Worm (Caenorhabditis elegans): ENCODE results near the gene skn-1.

skn-1 gene

DNA sequence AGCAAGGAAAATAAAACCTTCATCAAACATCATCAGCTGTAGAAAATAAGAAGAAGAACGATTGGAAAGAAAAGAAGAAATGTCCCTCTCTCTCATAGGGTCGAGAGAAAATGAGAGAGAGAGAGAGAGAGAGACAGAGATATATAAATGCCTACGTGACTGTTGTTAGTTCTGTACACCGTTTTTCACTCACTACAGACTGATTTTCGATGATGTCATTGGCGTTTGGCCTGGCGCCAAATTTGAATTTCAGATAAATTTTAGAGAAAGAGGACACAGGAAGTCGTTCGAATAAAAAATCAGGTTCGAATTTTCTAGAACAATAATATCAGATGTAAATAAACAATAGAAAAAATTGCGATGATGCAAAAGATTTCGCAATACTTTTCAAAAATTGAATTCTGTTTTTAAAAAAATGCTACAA lies 4.2 kb downstream of the skn-1 start (continued):
- TF ChIP-seq rec-8 (tag; optimal IDR thresholded peaks at IDR 0.05) (no peak), snpc-1.3 (tag; optimal IDR thresholded peaks at IDR 0.05; ENCODE audit: insufficient read depth) (no peak), ZK185.1 (tag; optimal IDR thresholded peaks at IDR 0.05; ENCODE audit: poor library complexity, severe bottlenecking) (no peak), ztf-6 (GFP tag; IDR thresholded peaks at IDR 0.05) (no peak), mxl-1 (tag; optimal IDR thresholded peaks at IDR 0.05) (no peak), ceh-91 (GFP tag; IDR thresholded peaks at IDR 0.05) (no peak), ztf-26 (tag; optimal IDR thresholded peaks at IDR 0.05) (peak; percentile 68)

DNA sequence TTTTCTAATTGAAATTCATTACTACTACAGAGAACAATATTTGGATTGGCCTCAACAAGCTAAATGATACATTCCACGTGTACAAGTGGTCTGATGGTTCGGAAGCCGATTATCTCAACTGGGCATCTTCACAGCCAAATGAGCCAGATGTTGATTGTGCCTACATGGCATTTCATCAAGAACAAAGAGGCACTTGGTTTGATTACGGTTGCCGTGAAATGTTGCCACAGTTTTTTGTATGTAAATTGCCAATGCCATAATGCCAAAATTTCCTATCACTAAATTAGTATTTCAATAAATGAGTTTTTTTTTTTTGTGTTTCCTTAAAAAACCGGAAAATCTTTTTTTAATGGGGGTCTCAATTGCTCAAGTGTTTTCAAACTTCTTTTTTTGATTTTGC lies 5.5 kb downstream of the skn-1 start:
- TF ChIP-seq ZK185.1 (tag; optimal IDR thresholded peaks at IDR 0.05; ENCODE audit: poor library complexity, severe bottlenecking) (no peak), ceh-100 (GFP tag; IDR thresholded peaks at IDR 0.05) (no peak), hsf-1 (GFP tag; IDR thresholded peaks at IDR 0.05) (no peak), nhr-80 (tag; optimal IDR thresholded peaks at IDR 0.05) (no peak), fkh-3 (tag; optimal IDR thresholded peaks at IDR 0.05) (no peak), dpff-1 (tag; optimal IDR thresholded peaks at IDR 0.05) (no peak), ztf-3 (GFP tag; optimal IDR thresholded peaks at IDR 0.05) (no peak), Y67H2A.10 (GFP tag; conservative IDR thresholded peaks at IDR 0.05) (no peak)

DNA sequence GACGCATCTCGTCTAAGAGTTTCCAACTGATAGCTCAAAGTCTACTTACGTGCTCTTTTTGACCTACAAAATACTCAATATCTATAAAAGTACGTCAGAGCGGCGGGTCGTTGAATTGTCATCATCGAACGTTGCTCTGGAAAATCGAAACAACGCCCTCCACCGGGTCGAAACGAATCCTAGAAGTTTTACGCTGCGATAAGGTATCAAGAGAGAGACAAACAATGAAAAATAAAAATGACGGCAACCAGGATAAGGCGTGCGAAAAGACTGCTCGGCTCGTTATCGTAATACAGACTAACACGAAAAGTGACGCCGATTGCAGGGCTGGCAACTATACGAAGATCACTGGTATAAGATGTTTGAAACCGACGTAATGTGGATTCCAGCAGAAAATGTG lies 6.0 kb downstream of the skn-1 start:
- TF ChIP-seq attf-3 (GFP tag; conservative IDR thresholded peaks at IDR 0.05) = no peak
- peak; percentile 65 for TF ChIP-seq pha-4 (tag; optimal IDR thresholded peaks at IDR 0.05)
- 0 out of 2 replicates have a peak, but pooled peaks have one; percentile 6 for TF ChIP-seq mcd-1 (GFP tag; IDR thresholded peaks at IDR 0.05)
- TF ChIP-seq D2030.7 (GFP tag; IDR thresholded peaks at IDR 0.05) = no peak
- no peak for TF ChIP-seq F39B2.1 (GFP tag; IDR thresholded peaks at IDR 0.05)
- TF ChIP-seq dox-1 (GFP tag; IDR thresholded peaks at IDR 0.05) = peak; percentile 59; the same call in 1 of the 2 replicates
- 0 out of 2 replicates have a peak, but pooled peaks have one; percentile 41 for TF ChIP-seq Y53G8AR.9 (GFP tag; conservative IDR thresholded peaks at IDR 0.05)
- peak; percentile 38 for TF ChIP-seq atf-7 (tag; optimal IDR thresholded peaks at IDR 0.05)
- TF ChIP-seq madf-10 (tag; optimal IDR thresholded peaks at IDR 0.05) = peak; percentile 38
- TF ChIP-seq B0336.3 (GFP tag; IDR thresholded peaks at IDR 0.05) = no peak
- TF ChIP-seq T07F8.4 (tag; optimal IDR thresholded peaks at IDR 0.05) = no peak
- TF ChIP-seq nhr-80 (tag; optimal IDR thresholded peaks at IDR 0.05) = peak; percentile 92
- peak; percentile 21 for TF ChIP-seq nhr-90 (tag; optimal IDR thresholded peaks at IDR 0.05)
- TF ChIP-seq F57C9.4 (tag; optimal IDR thresholded peaks at IDR 0.05) = no peak

DNA sequence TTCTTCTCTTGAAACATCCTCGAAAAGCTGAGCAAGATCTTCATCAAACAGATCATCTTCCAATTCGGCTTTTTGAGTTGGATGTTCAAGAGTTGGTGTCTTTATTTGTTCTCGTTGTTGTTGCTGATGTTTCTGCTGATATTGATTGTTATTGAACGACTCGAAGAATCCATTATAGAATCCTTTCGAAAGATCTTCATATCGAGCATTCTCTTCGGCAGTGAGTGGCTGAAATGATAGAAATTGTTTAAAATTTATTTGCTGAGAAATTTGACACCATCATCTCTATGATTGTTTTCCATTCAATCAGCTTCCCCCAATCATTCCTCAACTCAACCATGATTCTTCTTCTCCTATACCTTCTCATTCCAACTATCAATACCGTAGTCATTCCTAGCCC lies 6.5 kb downstream of the skn-1 start, which contains the start of gene clec-178:
TSS of gene clec-178 (plus strand) at position 301 of the 400 bp plus-strand sequence.
- TF ChIP-seq Y53F4B.3 (GFP tag; IDR thresholded peaks at IDR 0.05) = no peak
- peak; percentile 42; the same call in 1 of the 2 replicates for TF ChIP-seq Y56A3A.18 (GFP tag; IDR thresholded peaks at IDR 0.05)
- TF ChIP-seq snpc-1.1 (tag; optimal IDR thresholded peaks at IDR 0.05; ENCODE audit: insufficient read depth) = no peak

DNA sequence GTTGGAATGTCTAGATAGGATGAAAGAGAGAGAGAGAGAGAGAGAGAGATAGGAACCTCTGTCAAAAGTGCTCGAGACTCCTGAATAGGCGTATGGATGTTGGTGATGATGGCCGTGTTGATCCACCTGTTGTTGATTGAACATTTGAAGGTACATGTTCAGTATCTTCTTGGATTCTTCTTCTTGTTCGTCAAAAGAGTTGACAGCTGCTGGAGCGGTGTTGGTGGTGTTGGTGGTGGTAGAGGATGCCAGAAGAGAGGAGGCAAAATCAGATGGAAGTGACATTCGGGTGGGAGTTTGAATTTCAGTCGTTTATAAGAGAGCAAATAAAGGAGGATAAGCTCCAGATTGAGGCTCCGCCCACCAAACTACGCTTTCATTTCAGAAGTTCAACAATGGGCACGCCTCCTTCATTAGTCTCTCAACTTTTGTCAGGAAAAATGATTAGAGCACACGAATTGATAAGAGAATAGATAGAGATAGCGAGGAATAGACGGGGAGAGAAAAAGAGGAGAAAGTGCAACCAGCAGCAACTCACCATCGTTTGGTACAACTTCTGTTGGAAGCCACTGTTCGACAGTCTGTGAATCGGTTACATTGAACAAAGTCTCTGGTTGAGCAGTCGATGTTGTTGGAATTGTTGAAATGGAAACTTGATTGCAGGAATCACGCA lies 7.2 kb downstream of the skn-1 start:
- TF ChIP-seq lin-35 (GFP tag; optimal IDR thresholded peaks at IDR 0.05) (no peak), nhr-80 (tag; optimal IDR thresholded peaks at IDR 0.05) (peak; percentile 43)

All from whole organism, young adult.